Fruit fly (Drosophila melanogaster): ENCODE measurements around the gene Alg10.

DNA sequence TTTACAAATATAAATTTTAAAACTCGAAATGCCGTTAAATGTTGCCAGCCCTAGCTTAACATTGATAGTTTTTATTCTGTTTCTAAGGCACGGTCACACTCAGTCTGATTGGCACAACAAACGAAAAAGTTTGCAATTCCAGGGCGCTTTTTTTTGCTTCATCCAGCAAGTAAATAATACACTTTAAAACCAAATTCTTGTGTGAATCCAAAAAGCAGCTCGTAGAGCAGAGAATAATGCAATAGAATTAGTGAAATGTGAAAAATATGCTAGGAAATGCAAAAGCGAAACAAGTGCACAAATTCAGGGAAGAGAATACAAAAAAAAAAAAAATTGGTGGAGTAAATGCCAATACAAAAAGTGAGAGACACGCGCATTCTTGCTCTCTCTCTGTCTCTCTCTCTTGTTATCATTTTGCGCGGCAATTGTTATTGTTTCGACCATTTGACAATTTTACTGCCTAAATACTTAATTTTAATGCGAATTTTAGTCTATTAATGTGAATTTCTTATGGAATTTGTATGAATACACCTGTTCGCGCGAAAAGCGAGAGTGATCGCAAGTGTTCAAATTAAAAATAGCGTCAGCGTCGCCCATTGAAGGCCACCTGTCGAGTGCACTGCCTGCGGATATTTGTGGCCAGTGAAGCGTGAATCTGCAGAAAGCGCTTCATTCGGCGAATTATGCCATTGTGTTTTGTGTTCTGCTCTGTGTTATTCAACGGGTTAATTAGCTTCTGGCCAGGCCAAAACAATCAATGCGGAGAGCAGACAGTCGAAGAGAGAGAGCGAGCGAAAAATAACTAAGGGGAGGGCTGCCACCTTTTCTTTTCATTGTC lies 49.9 kb downstream of the Alg10 start, which contains the start of gene CG42671:
- TF ChIP-seq ttk (optimal IDR thresholded peaks at IDR 0.05): no peak
- no peak for TF ChIP-seq Sin3A (optimal IDR thresholded peaks at IDR 0.05)
- TF ChIP-seq psq (optimal IDR thresholded peaks at IDR 0.05): no peak
- TF ChIP-seq insv (optimal IDR thresholded peaks at IDR 0.05): no peak

Measured in Kc167 (cell line).